Worm (Caenorhabditis elegans) whole organism, L3 larva: ENCODE data around the gene nadk-1.

ENCODE experiments used
- R02D3.7 ChIP-seq: fragments of 150-350 bp; optimal IDR thresholded peaks from 2 replicates; lab custom pipeline; 2014; ENCODE audit warnings: missing biosample characterization, missing genetic modification characterization
- ZK546.5 ChIP-seq: sonication (generic microtip); optimal IDR thresholded peaks from 2 replicates; lab custom pipeline; 2017; ENCODE audit warnings: missing biosample characterization, missing genetic modification characterization
- aly-2 ChIP-seq: fragments of 150-350 bp; optimal IDR thresholded peaks from 2 replicates; lab custom pipeline; 2014; ENCODE audit warnings: missing biosample characterization, missing genetic modification characterization
- ceh-16 ChIP-seq: sonication (generic microtip); optimal IDR thresholded peaks from 2 replicates; lab custom pipeline; 2017; ENCODE audit warnings: missing biosample characterization, missing genetic modification characterization
- ceh-82 ChIP-seq: fragments of 150-350 bp; optimal IDR thresholded peaks from 2 replicates; lab custom pipeline; 2014; ENCODE audit warnings: missing biosample characterization, missing genetic modification characterization
- daf-12 ChIP-seq: fragments of 150-350 bp; optimal IDR thresholded peaks from 2 replicates; lab custom pipeline; 2014; ENCODE audit warnings: missing biosample characterization, missing genetic modification reagents, missing genetic modification characterization
- elt-1 ChIP-seq: fragments of 150-350 bp; optimal IDR thresholded peaks from 2 replicates; lab custom pipeline; 2014; ENCODE audit warnings: missing biosample characterization, missing genetic modification characterization
- elt-2 ChIP-seq: sonication (generic microtip); optimal IDR thresholded peaks from 2 replicates; lab custom pipeline; 2016; ENCODE audit warnings: missing genetic modification reagents, mild to moderate bottlenecking, missing genetic modification characterization, missing compliant biosample characterization
- eor-1 ChIP-seq, 2 experiments: fragments of 150-350 bp; optimal IDR thresholded peaks; 2 replicates each; lab custom pipeline; 2014 to 2018; ENCODE audit warnings: missing biosample characterization in 2 of 2, missing genetic modification characterization in 2 of 2
- fkh-10 ChIP-seq: sonication (generic microtip); optimal IDR thresholded peaks from 2 replicates; lab custom pipeline; 2017; ENCODE audit warnings: missing biosample characterization, missing genetic modification reagents, missing genetic modification characterization
- fkh-2 ChIP-seq: fragments of 150-350 bp; optimal IDR thresholded peaks from 2 replicates; lab custom pipeline; 2014; ENCODE audit warnings: missing biosample characterization, missing genetic modification reagents, missing genetic modification characterization
- jun-1 ChIP-seq: fragments of 150-350 bp; optimal IDR thresholded peaks from 2 replicates; lab custom pipeline; 2014; ENCODE audit warnings: missing biosample characterization, missing genetic modification reagents, missing genetic modification characterization
- lin-15B ChIP-seq: fragments of 150-350 bp; optimal IDR thresholded peaks from 2 replicates; lab custom pipeline; 2014; ENCODE audit warnings: missing biosample characterization, missing genetic modification characterization
- lsy-12 ChIP-seq: sonication (generic microtip); optimal IDR thresholded peaks from 2 replicates; lab custom pipeline; 2016; ENCODE audit warnings: mild to moderate bottlenecking, missing genetic modification characterization, missing compliant biosample characterization
- mdl-1 ChIP-seq: fragments of 150-350 bp; optimal IDR thresholded peaks from 2 replicates; lab custom pipeline; 2014; ENCODE audit warnings: missing biosample characterization, missing genetic modification characterization
- mml-1 ChIP-seq: fragments of 150-350 bp; sonication (generic microtip); optimal IDR thresholded peaks from 3 replicates; lab custom pipeline; 2014; ENCODE audit warnings: missing biosample characterization, missing genetic modification characterization
- nfya-1 ChIP-seq: sonication (generic microtip); optimal IDR thresholded peaks from 2 replicates; lab custom pipeline; 2017; ENCODE audit warnings: missing genetic modification characterization, mild to moderate bottlenecking, missing compliant biosample characterization, antibody characterized with exemption, moderate library complexity; ENCODE audit not compliant: insufficient read depth
- nhr-11 ChIP-seq: fragments of 150-350 bp; optimal IDR thresholded peaks from 2 replicates; lab custom pipeline; 2014; ENCODE audit warnings: missing biosample characterization, missing genetic modification characterization
- nhr-12 ChIP-seq: fragments of 150-350 bp; optimal IDR thresholded peaks from 2 replicates; lab custom pipeline; 2014; ENCODE audit warnings: missing biosample characterization, missing genetic modification characterization
- nhr-23 ChIP-seq: fragments of 150-350 bp; optimal IDR thresholded peaks from 2 replicates; lab custom pipeline; 2014; ENCODE audit warnings: missing biosample characterization, missing genetic modification reagents, missing genetic modification characterization
- nhr-237 ChIP-seq: fragments of 150-350 bp; optimal IDR thresholded peaks from 2 replicates; lab custom pipeline; 2014; ENCODE audit warnings: missing biosample characterization, missing genetic modification characterization
- nhr-25 ChIP-seq: sonication (generic microtip); optimal IDR thresholded peaks from 2 replicates; lab custom pipeline; 2017; ENCODE audit warnings: missing biosample characterization, missing genetic modification characterization
- nhr-28 ChIP-seq: fragments of 150-350 bp; optimal IDR thresholded peaks from 2 replicates; lab custom pipeline; 2014; ENCODE audit warnings: missing biosample characterization, missing genetic modification characterization
- nhr-43 ChIP-seq: sonication (generic microtip); optimal IDR thresholded peaks from 2 replicates; lab custom pipeline; 2016; ENCODE audit warnings: mild to moderate bottlenecking, missing genetic modification characterization, missing compliant biosample characterization; ENCODE audit not compliant: poor library complexity, severe bottlenecking
- nhr-67 ChIP-seq: fragments of 150-350 bp; optimal IDR thresholded peaks from 2 replicates; lab custom pipeline; 2014; ENCODE audit warnings: missing biosample characterization, missing genetic modification characterization
- nhr-76 ChIP-seq: fragments of 150-350 bp; sonication (generic microtip); optimal IDR thresholded peaks from 5 replicates; lab custom pipeline; 2014; ENCODE audit warnings: missing biosample characterization, missing genetic modification characterization
- nhr-77 ChIP-seq: fragments of 150-350 bp; optimal IDR thresholded peaks from 2 replicates; lab custom pipeline; 2014; ENCODE audit warnings: missing biosample characterization, missing genetic modification characterization
- pha-4 ChIP-seq: fragments of 150-350 bp; optimal IDR thresholded peaks from 2 replicates; lab custom pipeline; 2014; ENCODE audit warnings: missing biosample characterization, missing genetic modification reagents, missing genetic modification characterization
- pqm-1 ChIP-seq: fragments of 150-350 bp; optimal IDR thresholded peaks from 2 replicates; lab custom pipeline; 2017; ENCODE audit warnings: missing biosample characterization, missing genetic modification characterization, inconsistent platforms
- sea-2 ChIP-seq: fragments of 150-350 bp; sonication (generic microtip); optimal IDR thresholded peaks from 4 replicates; lab custom pipeline; 2014; ENCODE audit warnings: missing biosample characterization, missing genetic modification reagents, missing genetic modification characterization
- skn-1 ChIP-seq: fragments of 150-350 bp; optimal IDR thresholded peaks from 2 replicates; lab custom pipeline; 2014; ENCODE audit warnings: missing biosample characterization, missing genetic modification characterization
- snpc-4 ChIP-seq: fragments of 150-350 bp; optimal IDR thresholded peaks from 2 replicates; lab custom pipeline; 2014; ENCODE audit warnings: missing biosample characterization, missing genetic modification characterization
- unc-39 ChIP-seq: sonication (generic microtip); optimal IDR thresholded peaks from 4 replicates; lab custom pipeline; 2017; ENCODE audit warnings: missing biosample characterization, missing genetic modification characterization
- unc-62 ChIP-seq: fragments of 150-350 bp; sonication (generic microtip); optimal IDR thresholded peaks from 4 replicates; lab custom pipeline; 2014; ENCODE audit warnings: missing biosample characterization, missing genetic modification reagents, missing genetic modification characterization
- zag-1 ChIP-seq: fragments of 150-350 bp; optimal IDR thresholded peaks from 2 replicates; lab custom pipeline; 2014; ENCODE audit warnings: missing biosample characterization, missing genetic modification characterization
- ztf-11 ChIP-seq: fragments of 150-350 bp; optimal IDR thresholded peaks from 2 replicates; lab custom pipeline; 2014; ENCODE audit warnings: missing biosample characterization, missing genetic modification characterization
- ztf-4 ChIP-seq: fragments of 150-350 bp; optimal IDR thresholded peaks from 2 replicates; lab custom pipeline; 2014; ENCODE audit warnings: missing biosample characterization, missing genetic modification characterization

The nadk-1 gene

ce11 chrIV:1465462-1465861 lies 8.6 kb downstream of the nadk-1 start:
- no peak for TF ChIP-seq daf-12 (tag; lab: Kevin White, UChicago)
- TF ChIP-seq unc-39 (tag; lab: Kevin White, UChicago): no peak
- TF ChIP-seq fkh-10: no peak
- TF ChIP-seq nhr-28 (tag; lab: Kevin White, UChicago): no peak
- no peak for TF ChIP-seq nhr-67
- TF ChIP-seq mml-1 (tag; lab: Kevin White, UChicago): no peak
- no peak for TF ChIP-seq sea-2 (GFP tag; lab: Kevin White, UChicago)
- no peak for TF ChIP-seq nhr-12 (tag; lab: Kevin White, UChicago)
- no peak for TF ChIP-seq nhr-237 (tag; lab: Kevin White, UChicago)
- TF ChIP-seq nhr-77 (tag; lab: Kevin White, UChicago): no peak
- TF ChIP-seq elt-2 (tag; lab: Kevin White, UChicago): no peak
- no peak for TF ChIP-seq R02D3.7 (tag; lab: Kevin White, UChicago)
- TF ChIP-seq nhr-11 (tag; lab: Kevin White, UChicago): no peak
- TF ChIP-seq nhr-25: no peak
- no peak for TF ChIP-seq ztf-4 (tag; lab: Kevin White, UChicago)
- TF ChIP-seq nhr-43 (tag; lab: Kevin White, UChicago): no peak
- TF ChIP-seq ztf-11 (tag; lab: Kevin White, UChicago): no peak
- TF ChIP-seq lin-15B: no peak
- no peak for TF ChIP-seq jun-1 (tag; lab: Kevin White, UChicago)

- TF ChIP-seq nhr-67 (no peak), nhr-237 (tag; lab: Kevin White, UChicago) (no peak), skn-1 (tag; lab: Kevin White, UChicago) (no peak), elt-2 (tag; lab: Kevin White, UChicago) (no peak), fkh-2 (tag; lab: Kevin White, UChicago) (no peak), eor-1 (tag; optimal IDR thresholded peaks at IDR 0.05; lab: Kevin White, UChicago) (no peak), zag-1 (tag; lab: Kevin White, UChicago) (no peak), elt-1 (tag; lab: Kevin White, UChicago) (no peak), daf-12 (tag; lab: Kevin White, UChicago) (no peak)
These were observed 12.2 kb downstream of the nadk-1 start for ce11 chrIV:1469093-1469492.

- TF ChIP-seq zag-1 (tag; lab: Kevin White, UChicago) (no peak), nhr-25 (no peak), elt-2 (tag; lab: Kevin White, UChicago) (no peak), pqm-1 (tag; lab: Kevin White, UChicago) (no peak), nhr-43 (tag; lab: Kevin White, UChicago) (no peak), pha-4 (tag; lab: Kevin White, UChicago) (no peak), nhr-12 (tag; lab: Kevin White, UChicago) (no peak), nhr-67 (no peak), elt-1 (tag; lab: Kevin White, UChicago) (no peak), nhr-237 (tag; lab: Kevin White, UChicago) (no peak), mml-1 (tag; lab: Kevin White, UChicago) (no peak), sea-2 (GFP tag; lab: Kevin White, UChicago) (no peak), mdl-1 (tag; lab: Kevin White, UChicago) (no peak), ceh-16 (tag; lab: Kevin White, UChicago) (no peak), unc-62 (GFP tag; lab: Kevin White, UChicago) (no peak), nfya-1 (tag; lab: Kevin White, UChicago) (no peak)
These were observed 13.5 kb downstream of the nadk-1 start for ce11 chrIV:1470364-1470763.

ce11 chrIV:1472145-1472544 lies 15.3 kb downstream of the nadk-1 start:
- no peak for TF ChIP-seq nhr-237 (tag; lab: Kevin White, UChicago)
- TF ChIP-seq pqm-1 (tag; lab: Kevin White, UChicago): no peak

ce11 chrIV:1475009-1475408 lies 18.1 kb downstream of the nadk-1 start, which contains the start of gene Y77E11A.12:
TSS of gene Y77E11A.12 (minus strand) at chrIV:1475109.
- TF ChIP-seq nhr-76 (no peak), ceh-82 (tag; lab: Kevin White, UChicago) (no peak), nhr-12 (tag; lab: Kevin White, UChicago) (no peak), aly-2 (no peak), pha-4 (tag; lab: Kevin White, UChicago) (no peak), nhr-237 (tag; lab: Kevin White, UChicago) (no peak), ztf-11 (tag; lab: Kevin White, UChicago) (no peak), R02D3.7 (tag; lab: Kevin White, UChicago) (no peak), daf-12 (tag; lab: Kevin White, UChicago) (no peak), nhr-23 (tag; lab: Kevin White, UChicago) (no peak), ZK546.5 (tag; lab: Kevin White, UChicago) (no peak), unc-39 (tag; lab: Kevin White, UChicago) (no peak), nhr-67 (no peak), lsy-12 (tag; lab: Kevin White, UChicago) (no peak), nhr-77 (tag; lab: Kevin White, UChicago) (no peak), snpc-4 (tag; lab: Kevin White, UChicago) (no peak), ceh-16 (tag; lab: Kevin White, UChicago) (no peak), elt-2 (tag; lab: Kevin White, UChicago) (no peak), skn-1 (tag; lab: Kevin White, UChicago) (no peak), nfya-1 (tag; lab: Kevin White, UChicago) (no peak)
